Worm (Caenorhabditis elegans) whole organism, L2 larva: ENCODE results near the gene C14A6.3.

ENCODE experiments used
- ZK546.5 ChIP-seq: sonication (generic microtip); optimal IDR thresholded peaks from 2 replicates; lab custom pipeline; 2017; ENCODE audit warnings: missing biosample characterization, missing genetic modification characterization
- ama-1 ChIP-seq: fragments of 150-350 bp; optimal IDR thresholded peaks from 2 replicates; lab custom pipeline; 2018; ENCODE audit warnings: inconsistent platforms
- gmeb-1 ChIP-seq: fragments of 150-350 bp; optimal IDR thresholded peaks from 2 replicates; lab custom pipeline; 2014; ENCODE audit warnings: missing biosample characterization, missing genetic modification characterization
- lin-11 ChIP-seq: fragments of 150-350 bp; sonication (generic microtip); optimal IDR thresholded peaks from 2 replicates; lab custom pipeline; 2014; ENCODE audit warnings: missing biosample characterization, missing genetic modification characterization, inconsistent platforms, mixed read lengths
- lin-13 ChIP-seq: fragments of 150-350 bp; optimal IDR thresholded peaks from 2 replicates; lab custom pipeline; 2014; ENCODE audit warnings: missing biosample characterization, missing genetic modification reagents, missing genetic modification characterization
- nhr-11 ChIP-seq: fragments of 150-350 bp; optimal IDR thresholded peaks from 2 replicates; lab custom pipeline; 2014; ENCODE audit warnings: missing biosample characterization, missing genetic modification characterization
- nhr-12 ChIP-seq: fragments of 150-350 bp; optimal IDR thresholded peaks from 2 replicates; lab custom pipeline; 2014; ENCODE audit warnings: missing biosample characterization, missing genetic modification characterization
- unc-62 ChIP-seq: fragments of 150-350 bp; optimal IDR thresholded peaks from 2 replicates; lab custom pipeline; 2014; ENCODE audit warnings: missing biosample characterization, missing genetic modification reagents, missing genetic modification characterization
- ztf-1 ChIP-seq: fragments of 200-800 bp; sonication (Bioruptor generic); conservative IDR thresholded peaks from 2 replicates; pipeline ENCODE4 v1.3.6; 2022; ENCODE audit warnings: missing genetic modification characterization, missing compliant biosample characterization

DNA sequence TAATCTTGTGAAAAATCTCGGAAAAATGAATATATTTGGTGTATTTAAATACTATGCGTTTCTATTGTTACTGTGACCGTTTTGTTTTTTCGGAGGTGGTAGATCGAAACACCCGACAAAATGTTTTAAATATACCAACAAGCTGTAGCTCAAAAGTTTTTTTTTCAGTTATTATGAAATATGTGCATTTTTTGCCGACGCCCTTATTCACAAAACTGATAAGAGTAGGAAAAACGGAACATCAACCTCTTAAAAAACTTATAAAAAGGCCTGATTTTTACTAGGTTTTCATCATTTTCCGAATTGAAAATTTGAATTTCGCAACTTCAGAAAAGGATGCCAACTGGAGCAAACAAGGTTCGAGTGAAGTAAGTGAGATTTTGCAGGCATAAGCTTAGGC is 2.7 kb upstream of the C14A6.3 start, which contains the start of gene Y37H2A.14:
- TF ChIP-seq ZK546.5 (tag; lab: Kevin White, UChicago) (no peak), ztf-1 (GFP tag; lab: Robert Waterston, UW) (no peak), gmeb-1 (tag; lab: Kevin White, UChicago) (no peak), nhr-12 (tag; lab: Kevin White, UChicago) (no peak), unc-62 (GFP tag; lab: Kevin White, UChicago) (no peak), ama-1 (lab: Kevin White, UChicago) (no peak), lin-13 (no peak), nhr-11 (tag; lab: Kevin White, UChicago) (no peak), lin-11 (tag; lab: Kevin White, UChicago) (no peak)
